Fruit fly (Drosophila melanogaster) whole organism, wandering third instar larva: Measurements from ENCODE around the gene sro.

Experiments
- CG32264 ChIP-seq: fragments of 200-800 bp; sonication (Bioruptor generic); optimal IDR thresholded peaks from 2 replicates; lab custom pipeline; 2016; ENCODE audit warnings: missing biosample characterization, missing genetic modification characterization
- CG9705 ChIP-seq: fragments of 200-800 bp; sonication (Bioruptor generic); optimal IDR thresholded peaks from 2 replicates; lab custom pipeline; 2018; ENCODE audit warnings: missing biosample characterization, mild to moderate bottlenecking, missing genetic modification characterization
- CrebA ChIP-seq: fragments of 200-800 bp; sonication (Bioruptor generic); optimal IDR thresholded peaks from 2 replicates; lab custom pipeline; 2016; ENCODE audit warnings: missing biosample characterization, mild to moderate bottlenecking, missing genetic modification characterization, borderline replicate concordance
- GATAd ChIP-seq: sonication (Bioruptor generic); optimal IDR thresholded peaks from 2 replicates; lab custom pipeline; 2016; ENCODE audit warnings: missing biosample characterization, missing genetic modification characterization
- HLH106 ChIP-seq: fragments of 200-800 bp; optimal IDR thresholded peaks from 3 replicates; lab custom pipeline; 2019; ENCODE audit warnings: missing biosample characterization, mild to moderate bottlenecking, missing genetic modification characterization, moderate library complexity
- Hnf4 ChIP-seq: fragments of 200-800 bp; sonication (Bioruptor generic); optimal IDR thresholded peaks from 2 replicates; lab custom pipeline; 2016; ENCODE audit warnings: missing biosample characterization, mild to moderate bottlenecking, missing genetic modification characterization
- Hr78 ChIP-seq: fragments of >200 bp; optimal IDR thresholded peaks from 2 replicates; lab custom pipeline; 2017; ENCODE audit warnings: missing biosample characterization, missing genetic modification characterization
- Mio ChIP-seq: sonication (Bioruptor generic); optimal IDR thresholded peaks from 2 replicates; lab custom pipeline; 2016; ENCODE audit warnings: missing biosample characterization, missing genetic modification characterization
- Myc ChIP-seq: fragments of >200 bp; optimal IDR thresholded peaks from 2 replicates; lab custom pipeline; 2017
- N ChIP-seq: fragments of >200 bp; optimal IDR thresholded peaks from 2 replicates; lab custom pipeline; 2018; ENCODE audit warnings: missing biosample characterization, missing external identifiers, missing genetic modification characterization
- Rel ChIP-seq, 2 experiments: fragments of 200-800 bp; sonication (Bioruptor generic) in 1 of 2; optimal IDR thresholded peaks; 2 replicates in 1 of 2; 3 replicates in 1 of 2; lab custom pipeline; 2016 to 2019; ENCODE audit warnings: mild to moderate bottlenecking in 2 of 2, missing biosample characterization in 2 of 2, missing genetic modification characterization in 2 of 2, moderate library complexity in 1 of 2
- Sp1 ChIP-seq: fragments of 200-800 bp; sonication (Bioruptor generic); optimal IDR thresholded peaks from 3 replicates; lab custom pipeline; 2019; ENCODE audit warnings: missing biosample characterization, mild to moderate bottlenecking, missing genetic modification characterization, moderate library complexity
- Vsx2 ChIP-seq: fragments of 200-300, 225-300 bp; sonication (Bioruptor generic); optimal IDR thresholded peaks from 2 replicates; lab custom pipeline; 2018; ENCODE audit warnings: missing biosample characterization, missing genetic modification characterization; ENCODE audit not compliant: partially characterized antibody
- br ChIP-seq: fragments of 200-800 bp; sonication (Bioruptor generic); optimal IDR thresholded peaks from 2 replicates; lab custom pipeline; 2016; ENCODE audit warnings: missing biosample characterization, missing genetic modification characterization
- brk ChIP-seq: fragments of 200-800 bp; sonication (Bioruptor generic); optimal IDR thresholded peaks from 2 replicates; lab custom pipeline; 2016; ENCODE audit warnings: missing biosample characterization, mild to moderate bottlenecking, missing genetic modification characterization
- dl ChIP-seq, 2 experiments: fragments of 175-275, 200-275 bp in 1 of 2; fragments of 200-275 bp in 1 of 2; sonication (Bioruptor generic); optimal IDR thresholded peaks; lab custom pipeline; 2018; ENCODE audit warnings: mild to moderate bottlenecking in 2 of 2, missing biosample characterization in 2 of 2, missing genetic modification characterization in 2 of 2, moderate library complexity in 2 of 2; ENCODE audit not compliant: partially characterized antibody in 2 of 2, insufficient read depth in 1 of 2
- dmrt93B ChIP-seq: fragments of 200-800 bp; sonication (Bioruptor generic); optimal IDR thresholded peaks from 2 replicates; lab custom pipeline; 2018; ENCODE audit warnings: missing biosample characterization, mild to moderate bottlenecking, missing genetic modification characterization
- dsf ChIP-seq: sonication (Bioruptor generic); optimal IDR thresholded peaks from 2 replicates; lab custom pipeline; 2016; ENCODE audit warnings: missing biosample characterization, missing genetic modification characterization, borderline replicate concordance
- foxo ChIP-seq, 2 experiments: fragments of 200-800 bp; sonication (Bioruptor generic); optimal IDR thresholded peaks; 2 replicates in 1 of 2; 3 replicates in 1 of 2; lab custom pipeline; 2016 to 2017; ENCODE audit warnings: missing biosample characterization in 2 of 2, missing genetic modification characterization in 2 of 2
- fru ChIP-seq: fragments of 200-800 bp; sonication (Bioruptor generic); optimal IDR thresholded peaks from 3 replicates; lab custom pipeline; 2016; ENCODE audit warnings: missing biosample characterization, mild to moderate bottlenecking, missing genetic modification characterization
- jim ChIP-seq: fragments of 175-275, 200-325 bp; sonication (Bioruptor generic); optimal IDR thresholded peaks from 2 replicates; lab custom pipeline; 2016; ENCODE audit warnings: missing biosample characterization, mild to moderate bottlenecking, missing genetic modification characterization
- lola ChIP-seq: fragments of >200 bp; optimal IDR thresholded peaks from 2 replicates; lab custom pipeline; 2017; ENCODE audit warnings: missing biosample characterization, missing genetic modification characterization
- pan ChIP-seq: fragments of >200 bp; optimal IDR thresholded peaks from 2 replicates; lab custom pipeline; 2017
- psq ChIP-seq: fragments of 200-800 bp; sonication (Bioruptor generic); optimal IDR thresholded peaks from 3 replicates; lab custom pipeline; 2017; ENCODE audit warnings: missing biosample characterization, mild to moderate bottlenecking, missing genetic modification characterization, moderate library complexity
- rgr ChIP-seq: fragments of 200-800 bp; sonication (Bioruptor generic); optimal IDR thresholded peaks from 3 replicates; lab custom pipeline; 2016; ENCODE audit warnings: missing biosample characterization, mild to moderate bottlenecking, missing genetic modification characterization
- sage ChIP-seq: fragments of 200-800 bp; sonication (Bioruptor generic); optimal IDR thresholded peaks from 2 replicates; lab custom pipeline; 2016; ENCODE audit warnings: missing biosample characterization, mild to moderate bottlenecking, missing genetic modification characterization
- sv ChIP-seq: fragments of 200-800 bp; sonication (Bioruptor generic); optimal IDR thresholded peaks from 3 replicates; lab custom pipeline; 2016; ENCODE audit warnings: missing biosample characterization, missing genetic modification characterization
- tai ChIP-seq: sonication (Bioruptor generic); optimal IDR thresholded peaks from 2 replicates; lab custom pipeline; 2016; ENCODE audit warnings: missing biosample characterization, missing genetic modification characterization
- woc ChIP-seq: sonication (Bioruptor generic); optimal IDR thresholded peaks from 2 replicates; lab custom pipeline; 2016; ENCODE audit warnings: missing biosample characterization, mild to moderate bottlenecking, missing genetic modification characterization

Gene sro

dm6 chr3R:29835710-29836049 lies 41.3 kb downstream of the sro start, which contains the start of gene Prtl99C:
TSS of gene Prtl99C (plus strand) at chr3R:29835950.
- TF ChIP-seq rgr (GFP tag; lab: Kevin White, UChicago): no peak
- no peak for TF ChIP-seq CG32264 (GFP tag; lab: Kevin White, UChicago)
- TF ChIP-seq tai (GFP tag; lab: Kevin White, UChicago): no peak
- TF ChIP-seq brk (GFP tag; lab: Kevin White, UChicago): no peak
- TF ChIP-seq dsf: no peak
- TF ChIP-seq Mio: no peak
- no peak for TF ChIP-seq Myc (lab: Kevin White, UChicago)
- TF ChIP-seq Hnf4 (GFP tag; lab: Kevin White, UChicago): no peak
- no peak for TF ChIP-seq GATAd
- TF ChIP-seq, all 38 proteins: peak for 0

- TF ChIP-seq dl (GFP tag; optimal IDR thresholded peaks at IDR 0.05; lab: Kevin White, UChicago; ENCODE audit: insufficient read depth in 1 of 2, partially characterized antibody in 2 of 2) (no peak), HLH106 (no peak), Hr78 (no peak), dsf (no peak), N (no peak), psq (GFP tag; lab: Kevin White, UChicago) (no peak), rgr (GFP tag; lab: Kevin White, UChicago) (no peak), br (GFP tag; lab: Kevin White, UChicago) (no peak), CG9705 (GFP tag; lab: Kevin White, UChicago) (no peak), GATAd (no peak), tai (GFP tag; lab: Kevin White, UChicago) (no peak)
Measured at dm6 chr3R:29836188-29836587, 41.8 kb downstream of the sro start, which contains the start of gene CG42592. TSS of gene CG42592 (minus strand) at chr3R:29836288.

dm6 chr3R:29837771-29838170 lies 43.4 kb downstream of the sro start:
- TF ChIP-seq rgr (GFP tag; lab: Kevin White, UChicago) (no peak), Vsx2 (GFP tag; lab: Kevin White, UChicago) (no peak), sv (GFP tag; lab: Kevin White, UChicago) (no peak), fru (no peak), br (GFP tag; lab: Kevin White, UChicago) (no peak), Hr78 (no peak), Mio (no peak), N (no peak), sage (no peak), lola (no peak), jim (GFP tag; lab: Kevin White, UChicago) (no peak), Rel (GFP tag; optimal IDR thresholded peaks at IDR 0.05; lab: Kevin White, UChicago) (no peak), Rel (tag; optimal IDR thresholded peaks at IDR 0.05; lab: Kevin White, UChicago) (no peak)

DNA sequence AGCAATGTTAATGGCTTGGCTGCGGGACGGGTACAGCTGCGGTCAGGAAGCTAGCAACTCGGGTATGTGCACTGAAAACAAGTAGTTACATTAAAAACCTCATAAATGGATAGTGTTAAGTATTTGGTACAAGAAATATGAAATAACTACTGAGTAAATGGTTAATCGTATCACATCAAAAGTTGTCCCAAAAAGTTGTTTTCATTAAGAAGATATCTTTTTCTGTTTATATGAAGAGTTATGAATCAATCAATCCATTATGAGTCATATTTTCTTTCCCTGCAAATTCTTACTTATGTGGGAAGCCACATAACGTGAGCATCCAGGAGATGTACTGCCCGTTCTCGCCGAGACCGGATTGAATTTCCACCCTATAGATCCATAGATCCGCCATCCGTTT lies 44.4 kb downstream of the sro start:
- no peak for TF ChIP-seq woc (GFP tag; lab: Kevin White, UChicago)
- TF ChIP-seq HLH106: no peak
- no peak for TF ChIP-seq fru

DNA sequence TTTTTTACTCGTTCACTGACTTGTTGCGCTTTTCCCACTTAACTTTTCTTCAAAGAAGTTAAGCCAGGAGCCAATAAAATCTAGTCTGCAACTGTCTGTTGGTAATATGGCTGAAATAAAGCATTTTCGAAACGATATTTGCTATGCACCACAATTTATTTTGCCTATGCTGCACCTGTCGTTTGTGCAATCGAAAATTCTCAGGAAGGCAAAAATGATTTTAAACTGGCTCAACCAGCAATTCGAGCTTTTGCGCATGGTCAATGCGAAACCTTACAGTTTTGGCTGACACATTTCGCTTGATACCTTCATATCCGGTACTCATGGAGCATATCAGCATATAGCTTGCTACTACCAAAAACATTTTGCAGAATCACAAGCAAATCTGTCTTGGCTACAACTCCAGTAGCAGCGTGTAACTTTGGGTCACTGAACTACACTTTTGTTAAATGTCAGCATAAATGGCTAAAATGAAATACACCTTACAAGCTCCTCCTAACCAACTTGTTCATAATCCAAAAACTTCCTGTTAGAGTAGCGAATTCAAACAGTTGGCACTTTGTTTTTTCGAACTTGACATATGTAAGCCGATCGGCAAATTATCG lies 45.4 kb downstream of the sro start:
- TF ChIP-seq CrebA (GFP tag; lab: Kevin White, UChicago) (no peak), CG32264 (GFP tag; lab: Kevin White, UChicago) (no peak), pan (lab: Kevin White, UChicago) (no peak), dmrt93B (GFP tag; lab: Kevin White, UChicago) (no peak), rgr (GFP tag; lab: Kevin White, UChicago) (no peak), Hnf4 (GFP tag; lab: Kevin White, UChicago) (no peak), tai (GFP tag; lab: Kevin White, UChicago) (no peak), foxo (GFP tag; optimal IDR thresholded peaks at IDR 0.05; lab: Kevin White, UChicago) (no peak), CG9705 (GFP tag; lab: Kevin White, UChicago) (no peak), Mio (no peak), Hr78 (no peak), psq (GFP tag; lab: Kevin White, UChicago) (no peak), br (GFP tag; lab: Kevin White, UChicago) (no peak), dl (GFP tag; optimal IDR thresholded peaks at IDR 0.05; lab: Kevin White, UChicago; ENCODE audit: insufficient read depth in 1 of 2, partially characterized antibody in 2 of 2) (no peak), GATAd (no peak), Sp1 (GFP tag; lab: Kevin White, UChicago) (no peak), HLH106 (no peak)
